Fruit fly (Drosophila melanogaster): Measurements from ENCODE around the gene PIG-Wb.

Gene PIG-Wb

DNA sequence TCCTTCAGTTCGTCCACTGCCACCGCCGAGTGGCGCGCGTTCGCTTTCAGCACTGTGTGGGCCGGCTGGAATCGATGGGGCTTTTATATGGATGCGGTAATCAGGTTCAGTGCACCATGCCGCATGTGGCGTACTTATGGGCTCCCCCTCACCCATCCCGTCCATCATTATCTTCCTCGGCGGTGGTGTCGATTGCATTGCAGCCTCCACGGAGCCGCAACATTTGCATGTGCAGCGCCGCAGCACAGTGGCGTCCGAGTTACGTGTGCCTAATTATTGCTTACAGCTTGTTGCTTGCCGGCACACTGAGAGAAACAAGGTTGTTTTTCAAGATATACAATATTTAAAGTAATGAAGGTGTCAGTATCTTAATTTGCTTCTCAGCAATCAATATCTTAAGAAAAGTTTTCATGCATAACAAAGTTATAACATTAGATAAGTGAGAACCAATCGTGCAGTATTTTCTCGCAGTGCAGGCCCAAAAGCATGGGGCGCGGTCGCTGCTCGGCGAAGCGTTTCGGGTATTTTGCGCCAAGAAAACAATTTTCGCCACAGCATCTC lies 35.5 kb downstream of the PIG-Wb start, which contains the start of gene CG13931 (continued):
- TF ChIP-seq lz (GFP tag; optimal IDR thresholded peaks at IDR 0.05) (peak; percentile 60), Lpt (GFP tag; optimal IDR thresholded peaks at IDR 0.05) (peak; percentile 62), CG34406 (GFP tag; optimal IDR thresholded peaks at IDR 0.05) (peak; percentile 60), CG16779 (tag; optimal IDR thresholded peaks at IDR 0.05) (peak; percentile 16), CG4318 (GFP tag; optimal IDR thresholded peaks at IDR 0.05) (peak; percentile 35), fd59A (GFP tag; optimal IDR thresholded peaks at IDR 0.05) (peak; percentile 51), CG10631 (GFP tag; optimal IDR thresholded peaks at IDR 0.05) (peak; percentile 72), Gug (GFP tag; IDR thresholded peaks at IDR 0.05) (peak; percentile 62), Ets21C (GFP tag; optimal IDR thresholded peaks at IDR 0.05) (peak; percentile 16), Sox14 (GFP tag; optimal IDR thresholded peaks at IDR 0.05) (peak; percentile 68), CG6163 (GFP tag; IDR thresholded peaks at IDR 0.05) (peak; percentile 83), CG11294 (GFP tag; IDR thresholded peaks at IDR 0.05) (peak; percentile 54), Eip75B (GFP tag; optimal IDR thresholded peaks at IDR 0.05) (peak; percentile 65), CG6276 (GFP tag; optimal IDR thresholded peaks at IDR 0.05) (peak; percentile 56), CG31627 (GFP tag; optimal IDR thresholded peaks at IDR 0.05) (peak; percentile 57)

DNA sequence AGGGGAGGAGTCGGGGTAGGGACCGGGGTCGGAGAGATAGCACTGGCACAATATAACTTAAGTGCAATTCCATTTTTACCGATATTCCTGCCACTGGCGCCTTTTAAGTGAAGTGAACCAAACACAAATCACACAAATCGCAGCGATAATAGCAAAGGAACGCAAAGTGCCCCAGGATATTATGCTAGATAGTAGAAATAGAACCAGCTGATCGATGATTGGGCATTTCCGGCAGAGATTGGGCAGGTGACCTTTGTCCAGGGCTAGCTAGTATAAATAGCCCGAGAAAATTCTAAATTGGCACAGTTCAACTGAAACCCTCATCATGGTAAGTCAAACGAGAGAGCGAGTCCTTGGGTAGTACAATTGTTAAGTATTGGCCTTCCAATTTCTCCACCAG lies 43.6 kb downstream of the PIG-Wb start, which contains the start of gene CG12011:
TSS of gene CG12011 (plus strand) at position 301 of the 400 bp plus-strand sequence.
- TF ChIP-seq pdm3 (GFP tag; optimal IDR thresholded peaks at IDR 0.05): no peak
- no peak for TF ChIP-seq CG8632 (GFP tag; optimal IDR thresholded peaks at IDR 0.05)
- TF ChIP-seq OdsH (GFP tag; optimal IDR thresholded peaks at IDR 0.05): no peak
- no peak for TF ChIP-seq CG6792 (GFP tag; optimal IDR thresholded peaks at IDR 0.05)
- TF ChIP-seq Ets96B (tag; optimal IDR thresholded peaks at IDR 0.05): no peak
- no peak for TF ChIP-seq Lpt (GFP tag; optimal IDR thresholded peaks at IDR 0.05)
- no peak for TF ChIP-seq Hr4 (GFP tag; optimal IDR thresholded peaks at IDR 0.05)
- TF ChIP-seq cyc (GFP tag; optimal IDR thresholded peaks at IDR 0.05): no peak
- TF ChIP-seq CG4318 (GFP tag; optimal IDR thresholded peaks at IDR 0.05): no peak
- TF ChIP-seq Blimp-1 (GFP tag; optimal IDR thresholded peaks at IDR 0.05): no peak
- no peak for TF ChIP-seq lz (GFP tag; optimal IDR thresholded peaks at IDR 0.05)
- no peak for TF ChIP-seq achi (GFP tag; optimal IDR thresholded peaks at IDR 0.05)
- TF ChIP-seq CG6163 (GFP tag; IDR thresholded peaks at IDR 0.05): no peak
- TF ChIP-seq CG11294 (GFP tag; IDR thresholded peaks at IDR 0.05): no peak
- TF ChIP-seq fd59A (GFP tag; optimal IDR thresholded peaks at IDR 0.05): no peak

DNA sequence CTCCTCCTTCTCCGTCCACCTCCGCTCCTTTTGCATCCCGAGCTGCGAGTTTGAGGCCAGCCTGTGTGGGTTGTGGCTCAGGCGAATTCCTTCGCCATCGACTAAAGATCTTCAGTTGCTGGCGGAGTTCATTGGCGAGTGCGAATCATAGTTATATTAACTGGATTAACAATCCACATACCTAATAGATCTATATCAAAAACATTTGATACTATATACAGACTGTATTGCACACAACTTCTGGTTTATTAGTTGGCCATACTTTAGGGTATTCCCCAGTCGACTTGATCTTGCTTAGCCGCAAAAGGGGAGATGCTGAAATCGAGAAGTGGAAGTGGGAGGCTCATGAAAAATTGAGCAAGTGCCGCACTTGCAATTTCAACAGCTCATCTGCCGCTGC lies 45.0 kb downstream of the PIG-Wb start:
- TF ChIP-seq ss (GFP tag; optimal IDR thresholded peaks at IDR 0.05): no peak
- TF ChIP-seq fd59A (GFP tag; optimal IDR thresholded peaks at IDR 0.05): peak; percentile 18
- no peak for TF ChIP-seq fkh (GFP tag; optimal IDR thresholded peaks at IDR 0.05)
- TF ChIP-seq CG10669 (GFP tag; optimal IDR thresholded peaks at IDR 0.05): peak; percentile 68
- TF ChIP-seq Eip78C (GFP tag): peak; percentile 74
- peak; percentile 48 for TF ChIP-seq CG3032 (tag; optimal IDR thresholded peaks at IDR 0.05)
- no peak for TF ChIP-seq CG6792 (GFP tag; optimal IDR thresholded peaks at IDR 0.05)
- TF ChIP-seq CG6808 (GFP tag; optimal IDR thresholded peaks at IDR 0.05): peak; percentile 32
- TF ChIP-seq CG6854 (GFP tag; optimal IDR thresholded peaks at IDR 0.05): no peak
- TF ChIP-seq Blimp-1 (GFP tag; optimal IDR thresholded peaks at IDR 0.05): no peak
- TF ChIP-seq CG6163 (GFP tag; IDR thresholded peaks at IDR 0.05): peak; percentile 35; the same call in 1 of the 3 replicates
- TF ChIP-seq Sox14 (GFP tag; optimal IDR thresholded peaks at IDR 0.05): no peak
- no peak for TF ChIP-seq Smox (GFP tag; optimal IDR thresholded peaks at IDR 0.05)
- TF ChIP-seq CG32006 (GFP tag; optimal IDR thresholded peaks at IDR 0.05): no peak
- TF ChIP-seq Eip93F (GFP tag; optimal IDR thresholded peaks at IDR 0.05): no peak
- peak; percentile 46 for TF ChIP-seq CG3919 (GFP tag; optimal IDR thresholded peaks at IDR 0.05)
- TF ChIP-seq acj6 (GFP tag; optimal IDR thresholded peaks at IDR 0.05): no peak
- no peak for TF ChIP-seq CG1621 (tag; optimal IDR thresholded peaks at IDR 0.05)
- peak; percentile 23 for TF ChIP-seq cyc (GFP tag; optimal IDR thresholded peaks at IDR 0.05)
- TF ChIP-seq CG11902 (GFP tag; optimal IDR thresholded peaks at IDR 0.05): no peak
- no peak for TF ChIP-seq Hr4 (GFP tag; optimal IDR thresholded peaks at IDR 0.05)
- TF ChIP-seq Met (GFP tag; optimal IDR thresholded peaks at IDR 0.05): no peak
- peak; percentile 10 for TF ChIP-seq CG9139 (GFP tag; optimal IDR thresholded peaks at IDR 0.05)
- peak; percentile 51 for TF ChIP-seq spab (GFP tag; optimal IDR thresholded peaks at IDR 0.05)
- TF ChIP-seq achi (GFP tag; optimal IDR thresholded peaks at IDR 0.05): peak; percentile 32
- no peak for TF ChIP-seq Ets21C (GFP tag; optimal IDR thresholded peaks at IDR 0.05)
- no peak for TF ChIP-seq Eip75B (GFP tag; optimal IDR thresholded peaks at IDR 0.05)
- peak in 1 of 2 experiments; percentile 26 for TF ChIP-seq salr (GFP tag; optimal IDR thresholded peaks at IDR 0.05)
- TF ChIP-seq net (GFP tag; optimal IDR thresholded peaks at IDR 0.05): no peak
- peak; percentile 69 for TF ChIP-seq Ets96B (tag; optimal IDR thresholded peaks at IDR 0.05)
- TF ChIP-seq CG8119 (GFP tag; IDR thresholded peaks at IDR 0.05): 0 out of 3 replicates have a peak, but pooled peaks have one; percentile 19
- TF ChIP-seq CG8632 (GFP tag; optimal IDR thresholded peaks at IDR 0.05): no peak
- peak; percentile 17 for TF ChIP-seq CG10631 (GFP tag; optimal IDR thresholded peaks at IDR 0.05)
- TF ChIP-seq CG31627 (GFP tag; optimal IDR thresholded peaks at IDR 0.05): no peak
